Worm (Caenorhabditis elegans): Measurements from ENCODE around the gene nst-1.

DNA sequence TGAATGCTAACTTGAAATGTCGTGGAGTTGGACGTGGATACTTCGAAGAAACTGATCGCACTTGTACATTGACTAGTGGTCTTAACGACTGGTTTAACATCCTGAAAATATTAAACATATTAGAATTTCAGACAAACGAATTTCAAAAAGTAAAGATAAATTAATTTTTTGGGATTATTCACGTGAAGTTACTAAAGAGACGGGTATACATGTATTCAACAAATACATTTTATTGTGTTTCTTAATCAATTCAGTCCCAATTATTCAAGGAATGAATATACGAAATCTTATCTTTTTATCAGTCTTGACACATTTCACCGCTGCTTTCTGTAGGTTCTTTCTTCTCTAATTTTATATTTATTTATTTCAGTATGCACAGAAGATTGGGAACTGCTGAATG is 4.6 kb downstream of the nst-1 start, which contains the start of the genes mrpl-10 and clec-142:
- TF ChIP-seq pat-9 (tag; optimal IDR thresholded peaks at IDR 0.05) (no peak), ama-1 (optimal IDR thresholded peaks at IDR 0.05) (no peak)

Measured in whole organism, late embryonic.